Worm (Caenorhabditis elegans) whole organism, L4 larva: ENCODE measurements around the gene nspg-4.

Experiments
- Y105C5A.15 ChIP-seq: fragments of 200-800 bp; sonication (Bioruptor generic); IDR thresholded peaks from 2 replicates; pipeline ENCODE4 v1.3.6; 2022; ENCODE audit warnings: missing genetic modification characterization, missing compliant biosample characterization
- ces-1 ChIP-seq: fragments of 150-350 bp; sonication (generic microtip); optimal IDR thresholded peaks from 4 replicates; lab custom pipeline; 2014; ENCODE audit warnings: missing biosample characterization, missing genetic modification reagents, missing genetic modification characterization
- dmd-8 ChIP-seq: fragments of 200-800 bp; sonication (Bioruptor generic); IDR thresholded peaks from 2 replicates; pipeline ENCODE4 v1.3.6; 2022; ENCODE audit warnings: missing genetic modification characterization, missing compliant biosample characterization
- lin-13 ChIP-seq: fragments of 150-350 bp; optimal IDR thresholded peaks from 2 replicates; lab custom pipeline; 2014; ENCODE audit warnings: missing biosample characterization, missing genetic modification reagents, missing genetic modification characterization
- lin-39 ChIP-seq: fragments of 150-350 bp; optimal IDR thresholded peaks from 2 replicates; lab custom pipeline; 2014; ENCODE audit warnings: missing biosample characterization, missing genetic modification reagents, missing genetic modification characterization
- nhr-11 ChIP-seq: fragments of 150-350 bp; optimal IDR thresholded peaks from 2 replicates; lab custom pipeline; 2014; ENCODE audit warnings: missing biosample characterization, missing genetic modification characterization
- nhr-6 ChIP-seq: fragments of 150-350 bp; optimal IDR thresholded peaks from 2 replicates; lab custom pipeline; 2014; ENCODE audit warnings: missing biosample characterization, missing genetic modification characterization
- nhr-76 ChIP-seq: fragments of 150-350 bp; optimal IDR thresholded peaks from 2 replicates; lab custom pipeline; 2014; ENCODE audit warnings: missing biosample characterization, missing genetic modification characterization
- nhr-77 ChIP-seq: fragments of 150-350 bp; optimal IDR thresholded peaks from 2 replicates; lab custom pipeline; 2014; ENCODE audit warnings: missing biosample characterization, missing genetic modification characterization
- pqm-1 ChIP-seq: sonication (generic microtip); optimal IDR thresholded peaks from 2 replicates; lab custom pipeline; 2017; ENCODE audit warnings: missing biosample characterization, missing genetic modification characterization

ce11 chrX:3326175-3326574 is 24.0 kb downstream of the nspg-4 start, which contains the start of gene F11D5.6:
- TF ChIP-seq dmd-8 (no peak), Y105C5A.15 (GFP tag; lab: Robert Waterston, UW) (no peak), pqm-1 (tag; lab: Kevin White, UChicago) (no peak), nhr-11 (tag; lab: Kevin White, UChicago) (no peak), ces-1 (no peak), nhr-77 (no peak), lin-13 (no peak), lin-39 (tag; lab: Kevin White, UChicago) (no peak), nhr-6 (tag; lab: Kevin White, UChicago) (no peak), nhr-76 (tag; lab: Kevin White, UChicago) (no peak)
